Fruit fly (Drosophila melanogaster): Measurements from ENCODE around the gene CG42507.

Gene CG42507

dm6 chr3L:14706461-14706880, 51.3 kb downstream of the CG42507 start (continued):
- no peak for TF ChIP-seq unc-4 (GFP tag; IDR thresholded peaks at IDR 0.05; ENCODE audit: partially characterized antibody)
- TF ChIP-seq stwl (tag; optimal IDR thresholded peaks at IDR 0.05), result no peak
- TF ChIP-seq CG11723 (GFP tag; optimal IDR thresholded peaks at IDR 0.05), result no peak
- TF ChIP-seq kah (GFP tag; optimal IDR thresholded peaks at IDR 0.05), result peak; percentile 99
- TF ChIP-seq CG30020 (tag; optimal IDR thresholded peaks at IDR 0.05), result no peak
- peak; percentile 98 for TF ChIP-seq chinmo (GFP tag; IDR thresholded peaks at IDR 0.05; ENCODE audit: partially characterized antibody)
- peak; percentile 95 for TF ChIP-seq Jarid2 (GFP tag; optimal IDR thresholded peaks at IDR 0.05)
- TF ChIP-seq z (GFP tag; IDR thresholded peaks at IDR 0.05), result peak; percentile 98
- TF ChIP-seq knrl (GFP tag; IDR thresholded peaks at IDR 0.05; ENCODE audit: partially characterized antibody), result 0 out of 3 replicates have a peak, but pooled peaks have one; percentile 46
- TF ChIP-seq CG9437 (GFP tag; optimal IDR thresholded peaks at IDR 0.05), result peak; percentile 42
- no peak for TF ChIP-seq CG4282 (GFP tag; optimal IDR thresholded peaks at IDR 0.05)
- peak; percentile 86 for TF ChIP-seq Bgb (GFP tag; IDR thresholded peaks at IDR 0.05; ENCODE audit: partially characterized antibody)
- TF ChIP-seq ci (GFP tag; IDR thresholded peaks at IDR 0.05), result peak; percentile 60; the same call in 1 of the 3 replicates
- peak; percentile 69; the same call in 2 of the 3 replicates for TF ChIP-seq zen2 (GFP tag; IDR thresholded peaks at IDR 0.05; ENCODE audit: partially characterized antibody)
- peak; percentile 47 for TF ChIP-seq CG6854 (GFP tag; optimal IDR thresholded peaks at IDR 0.05)
- TF ChIP-seq CG6791 (GFP tag; IDR thresholded peaks at IDR 0.05; ENCODE audit: partially characterized antibody), result 0 out of 3 replicates have a peak, but pooled peaks have one; percentile 42
- no peak for TF ChIP-seq CG9817 (tag; optimal IDR thresholded peaks at IDR 0.05)
- TF ChIP-seq CG34376 (GFP tag; optimal IDR thresholded peaks at IDR 0.05), result peak; percentile 59
- peak; percentile 12 for TF ChIP-seq CG3163 (GFP tag; optimal IDR thresholded peaks at IDR 0.05)
- no peak for TF ChIP-seq CG1602 (GFP tag; optimal IDR thresholded peaks at IDR 0.05)
- TF ChIP-seq BtbVII (GFP tag; optimal IDR thresholded peaks at IDR 0.05), result peak; percentile 21
- TF ChIP-seq nau (GFP tag; optimal IDR thresholded peaks at IDR 0.05), result peak; percentile 51
- TF ChIP-seq CG13287 (GFP tag; IDR thresholded peaks at IDR 0.05; ENCODE audit: partially characterized antibody), result peak; percentile 75; the same call in 1 of the 2 replicates
- no peak for TF ChIP-seq yki (optimal IDR thresholded peaks at IDR 0.05)
- TF ChIP-seq dpn (GFP tag; optimal IDR thresholded peaks at IDR 0.05), result peak in 1 of 2 experiments; percentile 2
- TF ChIP-seq CG7556 (GFP tag; optimal IDR thresholded peaks at IDR 0.05), result no peak
- peak; percentile 23 for TF ChIP-seq CG17385 (GFP tag; optimal IDR thresholded peaks at IDR 0.05)
- no peak for TF ChIP-seq Dp (GFP tag; optimal IDR thresholded peaks at IDR 0.05)
- peak; percentile 11 for TF ChIP-seq B-H2 (GFP tag; optimal IDR thresholded peaks at IDR 0.05)
- peak; percentile 16 for TF ChIP-seq ATbp (GFP tag; optimal IDR thresholded peaks at IDR 0.05)
- peak; percentile 34; the same call in 1 of the 2 replicates for TF ChIP-seq rib (GFP tag; IDR thresholded peaks at IDR 0.05)
- TF ChIP-seq scrt (GFP tag; optimal IDR thresholded peaks at IDR 0.05), result peak; percentile 97
- TF ChIP-seq CG7372 (GFP tag; IDR thresholded peaks at IDR 0.05), result peak; percentile 81
- TF ChIP-seq cas (GFP tag; IDR thresholded peaks at IDR 0.05), result 0 out of 2 replicates have a peak, but pooled peaks have one; percentile 15
- no peak for TF ChIP-seq Gug (GFP tag; IDR thresholded peaks at IDR 0.05)
- no peak for TF ChIP-seq Vsx1 (GFP tag; optimal IDR thresholded peaks at IDR 0.05)
- TF ChIP-seq CG4854 (GFP tag; optimal IDR thresholded peaks at IDR 0.05), result no peak
- TF ChIP-seq CG18599 (GFP tag; optimal IDR thresholded peaks at IDR 0.05), result peak; percentile 36
- peak; percentile 77 for TF ChIP-seq gro (GFP tag; optimal IDR thresholded peaks at IDR 0.05)
- peak; percentile 56; the same call in 2 of the 3 replicates for TF ChIP-seq CG34224 (GFP tag; IDR thresholded peaks at IDR 0.05; ENCODE audit: partially characterized antibody)
- TF ChIP-seq sna (GFP tag; IDR thresholded peaks at IDR 0.05; ENCODE audit: partially characterized antibody), result peak; percentile 48
- TF ChIP-seq Trl (optimal IDR thresholded peaks at IDR 0.05), result peak; percentile 54 to 82
- TF ChIP-seq Trl (GFP tag; optimal IDR thresholded peaks at IDR 0.05), result no peak
- TF ChIP-seq CG12769 (tag; optimal IDR thresholded peaks at IDR 0.05), result peak; percentile 69
- peak; percentile 58; the same call in 1 of the 2 replicates for TF ChIP-seq CG16779 (GFP tag; IDR thresholded peaks at IDR 0.05)
- peak; percentile 15 for TF ChIP-seq schlank (tag; optimal IDR thresholded peaks at IDR 0.05)
- TF ChIP-seq CG2199 (GFP tag; IDR thresholded peaks at IDR 0.05), result no peak
